Worm (Caenorhabditis elegans) whole organism, mixed stage, embryonic: Measurements from ENCODE around the gene arl-3.

Experiments used
- ces-1 ChIP-seq: fragments of 150-350 bp; optimal IDR thresholded peaks from 2 replicates; lab custom pipeline; 2014; ENCODE audit warnings: missing biosample characterization, missing genetic modification reagents, missing genetic modification characterization
- cnd-1 ChIP-seq: fragments of 200-800 bp; sonication (Bioruptor generic); optimal IDR thresholded peaks from 2 replicates; lab custom pipeline; 2018; ENCODE audit warnings: mild to moderate bottlenecking, missing genetic modification characterization, missing compliant biosample characterization
- lin-13 ChIP-seq: fragments of 150-350 bp; optimal IDR thresholded peaks from 2 replicates; lab custom pipeline; 2014; ENCODE audit warnings: missing biosample characterization, missing genetic modification characterization
- mab-5 ChIP-seq: fragments of 150-350 bp; optimal IDR thresholded peaks from 2 replicates; lab custom pipeline; 2014; ENCODE audit warnings: missing biosample characterization, missing genetic modification characterization
- mep-1 ChIP-seq: fragments of 150-350 bp; optimal IDR thresholded peaks from 2 replicates; lab custom pipeline; 2017; ENCODE audit warnings: missing biosample characterization, missing genetic modification reagents, missing genetic modification characterization, inconsistent platforms
- nhr-12 ChIP-seq: fragments of 150-350 bp; optimal IDR thresholded peaks from 2 replicates; lab custom pipeline; 2014; ENCODE audit warnings: missing biosample characterization, missing genetic modification characterization
- nhr-237 ChIP-seq: fragments of 150-350 bp; optimal IDR thresholded peaks from 2 replicates; lab custom pipeline; 2014; ENCODE audit warnings: missing biosample characterization, missing genetic modification characterization
- nhr-76 ChIP-seq: sonication (generic microtip); optimal IDR thresholded peaks from 2 replicates; lab custom pipeline; 2017; ENCODE audit warnings: missing biosample characterization, missing genetic modification characterization
- pha-4 ChIP-seq: fragments of 150-350 bp; optimal IDR thresholded peaks from 2 replicates; lab custom pipeline; 2018; ENCODE audit warnings: missing biosample characterization, missing genetic modification reagents, missing genetic modification characterization
- snpc-4 ChIP-seq: fragments of 150-350 bp; optimal IDR thresholded peaks from 2 replicates; lab custom pipeline; 2014; ENCODE audit warnings: missing biosample characterization, missing genetic modification characterization
- unc-62 ChIP-seq: fragments of 150-350 bp; optimal IDR thresholded peaks from 2 replicates; lab custom pipeline; 2014; ENCODE audit warnings: missing biosample characterization, missing genetic modification reagents, missing genetic modification characterization

- TF ChIP-seq nhr-237 (tag; lab: Kevin White, UChicago) (no peak), lin-13 (tag; lab: Kevin White, UChicago) (no peak), cnd-1 (tag; lab: Kevin White, UChicago) (no peak), pha-4 (tag; lab: Kevin White, UChicago) (no peak), unc-62 (GFP tag; lab: Kevin White, UChicago) (no peak), mab-5 (tag; lab: Kevin White, UChicago) (no peak), nhr-76 (tag; lab: Kevin White, UChicago) (no peak), nhr-12 (no peak), ces-1 (GFP tag; lab: Kevin White, UChicago) (no peak), snpc-4 (tag; lab: Kevin White, UChicago) (no peak), mep-1 (no peak)
These were observed 13.6 kb upstream of the arl-3 start for ce11 chrII:14592629-14593028.
